Fruit fly (Drosophila melanogaster): ENCODE results near the gene Or33a.

Gene Or33a

dm6 chr2L:11949917-11950316 lies 15.6 kb downstream of the Or33a start (continued):
- TF ChIP-seq CG31224 (GFP tag; IDR thresholded peaks at IDR 0.05) (peak; percentile 38; the same call in 1 of the 2 replicates), CG2199 (GFP tag; IDR thresholded peaks at IDR 0.05) (no peak), CG10431 (GFP tag; optimal IDR thresholded peaks at IDR 0.05) (no peak), dysf (GFP tag; IDR thresholded peaks at IDR 0.05) (peak; percentile 62), CG14860 (GFP tag; IDR thresholded peaks at IDR 0.05; ENCODE audit: partially characterized antibody) (no peak), CG17186 (GFP tag; optimal IDR thresholded peaks at IDR 0.05) (no peak), luna (GFP tag; optimal IDR thresholded peaks at IDR 0.05) (no peak), NK7.1 (GFP tag; optimal IDR thresholded peaks at IDR 0.05) (no peak), kay (GFP tag; optimal IDR thresholded peaks at IDR 0.05) (no peak), jigr1 (GFP tag; IDR thresholded peaks at IDR 0.05) (no peak), Nf-YA (GFP tag; IDR thresholded peaks at IDR 0.05) (no peak), NFAT (GFP tag; IDR thresholded peaks at IDR 0.05) (no peak), CHES-1-like (GFP tag; optimal IDR thresholded peaks at IDR 0.05) (no peak), croc (GFP tag; conservative IDR thresholded peaks at IDR 0.05) (no peak; the same call in 2 of the 3 replicates), CG17829 (tag; optimal IDR thresholded peaks at IDR 0.05) (peak; percentile 12), CG14441 (GFP tag; IDR thresholded peaks at IDR 0.05) (no peak), Dll (GFP tag; IDR thresholded peaks at IDR 0.05; ENCODE audit: partially characterized antibody) (no peak), Gug (GFP tag; IDR thresholded peaks at IDR 0.05) (no peak), CG8290 (GFP tag; optimal IDR thresholded peaks at IDR 0.05) (peak; percentile 18), CG8290 (tag; optimal IDR thresholded peaks at IDR 0.05) (peak in 1 of 2 experiments; percentile 45), Eip74EF (GFP tag; optimal IDR thresholded peaks at IDR 0.05) (no peak), vnd (GFP tag; IDR thresholded peaks at IDR 0.05; ENCODE audit: partially characterized antibody) (no peak), gt (GFP tag; IDR thresholded peaks at IDR 0.05) (no peak), CG18476 (GFP tag; optimal IDR thresholded peaks at IDR 0.05) (peak; percentile 10), chm (GFP tag; IDR thresholded peaks at IDR 0.05) (0 out of 2 replicates have a peak, but pooled peaks have one; percentile 36), disco-r (GFP tag; optimal IDR thresholded peaks at IDR 0.05) (no peak), Drgx (GFP tag; IDR thresholded peaks at IDR 0.05) (peak; percentile 94), CG16863 (GFP tag; optimal IDR thresholded peaks at IDR 0.05) (no peak), crp (GFP tag; optimal IDR thresholded peaks at IDR 0.05) (no peak), CG31388 (GFP tag; optimal IDR thresholded peaks at IDR 0.05) (no peak), CG12391 (tag; optimal IDR thresholded peaks at IDR 0.05) (peak; percentile 44), ash1 (GFP tag; optimal IDR thresholded peaks at IDR 0.05) (no peak), CG1024 (GFP tag; IDR thresholded peaks at IDR 0.05) (peak; percentile 30; the same call in 1 of the 2 replicates), CG13424 (tag; optimal IDR thresholded peaks at IDR 0.05) (peak; percentile 49), cwo (GFP tag; optimal IDR thresholded peaks at IDR 0.05) (no peak), aop (GFP tag; IDR thresholded peaks at IDR 0.05) (no peak), hbn (GFP tag; IDR thresholded peaks at IDR 0.05; ENCODE audit: partially characterized antibody) (no peak), lov (optimal IDR thresholded peaks at IDR 0.05) (no peak), lov (GFP tag; IDR thresholded peaks at IDR 0.05) (peak; percentile 74; the same call in 2 of the 3 replicates), tap (tag; optimal IDR thresholded peaks at IDR 0.05) (no peak), cas (GFP tag; IDR thresholded peaks at IDR 0.05) (no peak), CG3407 (GFP tag; optimal IDR thresholded peaks at IDR 0.05) (no peak), Ada2b (GFP tag; IDR thresholded peaks at IDR 0.05) (no peak), grau (tag; optimal IDR thresholded peaks at IDR 0.05) (peak; percentile 44), cad (GFP tag; optimal IDR thresholded peaks at IDR 0.05) (no peak), CG14965 (GFP tag; optimal IDR thresholded peaks at IDR 0.05; ENCODE audit: borderline replicate concordance) (no peak), Doc2 (GFP tag; IDR thresholded peaks at IDR 0.05) (no peak), Mrtf (GFP tag; IDR thresholded peaks at IDR 0.05) (peak; percentile 39; the same call in 1 of the 3 replicates), fd3F (GFP tag; optimal IDR thresholded peaks at IDR 0.05) (no peak), stc (GFP tag; IDR thresholded peaks at IDR 0.05) (peak; percentile 34; the same call in 1 of the 2 replicates), fru (optimal IDR thresholded peaks at IDR 0.05) (no peak), Fer1 (GFP tag; optimal IDR thresholded peaks at IDR 0.05) (no peak), rib (GFP tag; IDR thresholded peaks at IDR 0.05) (no peak)

Measured in whole organism, embryonic.